Worm (Caenorhabditis elegans) whole organism, L2 larva: Measurements from ENCODE around the gene srj-22.

Source experiments
- C34F6.9 ChIP-seq: fragments of 150-350 bp; optimal IDR thresholded peaks from 2 replicates; lab custom pipeline; 2014; ENCODE audit warnings: missing biosample characterization, missing genetic modification characterization
- F13H6.1 ChIP-seq: sonication (generic microtip); optimal IDR thresholded peaks from 2 replicates; lab custom pipeline; 2016; ENCODE audit warnings: missing genetic modification characterization, missing compliant biosample characterization
- alr-1 ChIP-seq: fragments of 150-350 bp; optimal IDR thresholded peaks from 2 replicates; lab custom pipeline; 2014; ENCODE audit warnings: missing biosample characterization, missing genetic modification characterization
- aly-2 ChIP-seq: fragments of 150-350 bp; optimal IDR thresholded peaks from 2 replicates; lab custom pipeline; 2014; ENCODE audit warnings: missing biosample characterization, missing genetic modification characterization
- ama-1 ChIP-seq: fragments of 150-350 bp; optimal IDR thresholded peaks from 2 replicates; lab custom pipeline; 2018; ENCODE audit warnings: inconsistent platforms
- ceh-82 ChIP-seq: fragments of 150-350 bp; optimal IDR thresholded peaks from 2 replicates; lab custom pipeline; 2014; ENCODE audit warnings: missing biosample characterization, missing genetic modification characterization
- crh-2 ChIP-seq: sonication (generic microtip); optimal IDR thresholded peaks from 2 replicates; lab custom pipeline; 2017; ENCODE audit warnings: missing biosample characterization, missing genetic modification characterization
- dmd-4 ChIP-seq: sonication (generic microtip); optimal IDR thresholded peaks from 2 replicates; lab custom pipeline; 2017; ENCODE audit warnings: missing biosample characterization, missing genetic modification characterization
- egl-27 ChIP-seq: sonication (generic microtip); optimal IDR thresholded peaks from 3 replicates; lab custom pipeline; 2017; ENCODE audit warnings: missing biosample characterization, missing genetic modification reagents, missing genetic modification characterization
- elt-3 ChIP-seq: sonication (generic microtip); optimal IDR thresholded peaks from 2 replicates; lab custom pipeline; 2017; ENCODE audit warnings: missing biosample characterization, missing genetic modification characterization
- fos-1 ChIP-seq: fragments of 150-350 bp; optimal IDR thresholded peaks from 2 replicates; lab custom pipeline; 2014; ENCODE audit warnings: missing biosample characterization, missing genetic modification characterization
- gmeb-1 ChIP-seq: fragments of 150-350 bp; optimal IDR thresholded peaks from 2 replicates; lab custom pipeline; 2014; ENCODE audit warnings: missing biosample characterization, missing genetic modification characterization
- lin-11 ChIP-seq: fragments of 150-350 bp; sonication (generic microtip); optimal IDR thresholded peaks from 2 replicates; lab custom pipeline; 2014; ENCODE audit warnings: missing biosample characterization, missing genetic modification characterization, inconsistent platforms, mixed read lengths
- mab-5 ChIP-seq: fragments of 150-350 bp; optimal IDR thresholded peaks from 2 replicates; lab custom pipeline; 2014; ENCODE audit warnings: missing biosample characterization, missing genetic modification characterization
- mbf-1 ChIP-seq: sonication (generic microtip); optimal IDR thresholded peaks from 2 replicates; lab custom pipeline; 2017; ENCODE audit warnings: missing biosample characterization, missing genetic modification characterization
- mdl-1 ChIP-seq, 2 experiments: fragments of 150-350 bp in 1 of 2; sonication (generic microtip) in 1 of 2; optimal IDR thresholded peaks; 2 replicates each; lab custom pipeline; 2017; ENCODE audit warnings: missing biosample characterization in 2 of 2, missing genetic modification characterization in 2 of 2
- nhr-11 ChIP-seq: fragments of 150-350 bp; optimal IDR thresholded peaks from 2 replicates; lab custom pipeline; 2014; ENCODE audit warnings: missing biosample characterization, missing genetic modification characterization
- nhr-129 ChIP-seq: fragments of 150-350 bp; optimal IDR thresholded peaks from 2 replicates; lab custom pipeline; 2014; ENCODE audit warnings: missing biosample characterization, missing genetic modification characterization
- nhr-21 ChIP-seq: fragments of 150-350 bp; optimal IDR thresholded peaks from 2 replicates; lab custom pipeline; 2014; ENCODE audit warnings: missing biosample characterization, missing genetic modification characterization
- nhr-237 ChIP-seq: fragments of 150-350 bp; optimal IDR thresholded peaks from 2 replicates; lab custom pipeline; 2014; ENCODE audit warnings: missing biosample characterization, missing genetic modification characterization
- nhr-25 ChIP-seq: fragments of 150-350 bp; sonication (generic microtip); optimal IDR thresholded peaks from 3 replicates; lab custom pipeline; 2014; ENCODE audit warnings: missing biosample characterization, missing genetic modification characterization
- nhr-6 ChIP-seq: fragments of 150-350 bp; optimal IDR thresholded peaks from 2 replicates; lab custom pipeline; 2014; ENCODE audit warnings: missing biosample characterization, missing genetic modification characterization
- nhr-77 ChIP-seq: fragments of 150-350 bp; optimal IDR thresholded peaks from 2 replicates; lab custom pipeline; 2014; ENCODE audit warnings: missing biosample characterization, missing genetic modification characterization
- peb-1 ChIP-seq: fragments of 150-350 bp; optimal IDR thresholded peaks from 2 replicates; lab custom pipeline; 2014; ENCODE audit warnings: missing biosample characterization, missing genetic modification characterization
- sem-4 ChIP-seq: fragments of 150-350 bp; optimal IDR thresholded peaks from 2 replicates; lab custom pipeline; 2014; ENCODE audit warnings: missing biosample characterization, missing genetic modification reagents, missing genetic modification characterization
- skn-1 ChIP-seq: sonication (generic microtip); optimal IDR thresholded peaks from 2 replicates; lab custom pipeline; 2017; ENCODE audit warnings: missing biosample characterization, missing genetic modification characterization
- sma-3 ChIP-seq: sonication (generic microtip); optimal IDR thresholded peaks from 2 replicates; lab custom pipeline; 2016; ENCODE audit warnings: missing genetic modification reagents, missing genetic modification characterization, missing compliant biosample characterization
- sma-9 ChIP-seq, 2 experiments: fragments of 150-350 bp in 1 of 2; sonication (generic microtip) in 1 of 2; optimal IDR thresholded peaks; 2 replicates each; lab custom pipeline; 2014 to 2016; ENCODE audit warnings: missing genetic modification characterization in 2 of 2, mild to moderate bottlenecking in 1 of 2, missing biosample characterization in 1 of 2, missing compliant biosample characterization in 1 of 2, missing genetic modification reagents in 1 of 2, moderate library complexity in 1 of 2
- snpc-4 ChIP-seq: fragments of 150-350 bp; optimal IDR thresholded peaks from 2 replicates; lab custom pipeline; 2014; ENCODE audit warnings: missing biosample characterization, missing genetic modification characterization
- unc-55 ChIP-seq: fragments of 150-350 bp; sonication (generic microtip); optimal IDR thresholded peaks from 3 replicates; lab custom pipeline; 2014; ENCODE audit warnings: missing biosample characterization, missing genetic modification reagents, missing genetic modification characterization
- unc-62 ChIP-seq: fragments of 150-350 bp; optimal IDR thresholded peaks from 2 replicates; lab custom pipeline; 2014; ENCODE audit warnings: missing biosample characterization, missing genetic modification reagents, missing genetic modification characterization
- ztf-11 ChIP-seq: sonication (generic microtip); optimal IDR thresholded peaks from 2 replicates; lab custom pipeline; 2017; ENCODE audit warnings: missing biosample characterization, missing genetic modification characterization

Gene srj-22

ce11 chrV:10727651-10728050, 15.9 kb downstream of the srj-22 start (continued):
- TF ChIP-seq nhr-237 (tag; lab: Kevin White, UChicago), result no peak
- peak; percentile 27 for TF ChIP-seq C34F6.9 (tag; lab: Kevin White, UChicago)

ce11 chrV:10726691-10727090, 16.9 kb downstream of the srj-22 start:
- TF ChIP-seq alr-1 (tag; lab: Kevin White, UChicago) (no peak), crh-2 (peak; percentile 52), snpc-4 (tag; lab: Kevin White, UChicago) (no peak), egl-27 (peak; percentile 8), sma-3 (GFP tag; lab: Kevin White, UChicago) (peak; percentile 32), aly-2 (no peak), elt-3 (tag; lab: Kevin White, UChicago) (no peak), nhr-6 (tag; lab: Kevin White, UChicago) (no peak), fos-1 (tag; lab: Kevin White, UChicago) (peak; percentile 76), nhr-77 (tag; lab: Kevin White, UChicago) (no peak), sma-9 (GFP tag; optimal IDR thresholded peaks at IDR 0.05; lab: Kevin White, UChicago) (peak; percentile 73), sma-9 (tag; optimal IDR thresholded peaks at IDR 0.05; lab: Kevin White, UChicago) (no peak), mdl-1 (tag; optimal IDR thresholded peaks at IDR 0.05; lab: Kevin White, UChicago) (peak in 1 of 2 experiments; percentile 27), nhr-11 (tag; lab: Kevin White, UChicago) (no peak), nhr-129 (tag; lab: Kevin White, UChicago) (peak; percentile 28), peb-1 (no peak), lin-11 (tag; lab: Kevin White, UChicago) (no peak), gmeb-1 (peak; percentile 33), F13H6.1 (peak; percentile 67), nhr-21 (tag; lab: Kevin White, UChicago) (no peak)

- TF ChIP-seq dmd-4 (tag; lab: Kevin White, UChicago), result no peak
- TF ChIP-seq nhr-25 (tag; lab: Kevin White, UChicago), result peak; percentile 15
These were observed 18.1 kb downstream of the srj-22 start for ce11 chrV:10725424-10725951.

DNA sequence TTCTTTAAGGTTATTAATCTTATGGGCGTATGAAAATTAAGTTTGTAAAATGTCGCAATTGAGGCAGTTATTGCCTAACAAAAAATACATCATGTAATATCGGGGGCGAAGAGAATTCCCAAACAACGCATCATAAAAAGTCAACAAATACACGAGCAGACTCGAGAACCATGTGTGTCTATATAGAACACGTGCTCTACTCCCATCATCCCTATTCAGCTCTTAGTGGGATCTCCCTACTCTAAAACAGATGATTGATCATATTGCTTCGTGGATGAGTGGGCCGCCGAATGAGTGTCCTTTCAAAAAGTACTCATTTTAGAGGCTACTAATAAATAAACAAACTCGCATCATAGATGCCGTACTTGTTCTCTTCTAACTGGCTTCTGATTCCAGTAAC, 19.1 kb downstream of the srj-22 start:
- TF ChIP-seq nhr-77 (tag; lab: Kevin White, UChicago) (no peak), ama-1 (lab: Kevin White, UChicago) (no peak), sma-3 (GFP tag; lab: Kevin White, UChicago) (no peak), nhr-129 (tag; lab: Kevin White, UChicago) (peak; percentile 6), gmeb-1 (no peak), lin-11 (tag; lab: Kevin White, UChicago) (no peak), nhr-21 (tag; lab: Kevin White, UChicago) (no peak), unc-62 (GFP tag; lab: Kevin White, UChicago) (no peak), aly-2 (no peak), sem-4 (no peak), fos-1 (tag; lab: Kevin White, UChicago) (no peak), ceh-82 (tag; lab: Kevin White, UChicago) (no peak), nhr-11 (tag; lab: Kevin White, UChicago) (no peak), sma-9 (GFP tag; optimal IDR thresholded peaks at IDR 0.05; lab: Kevin White, UChicago) (peak; percentile 46), sma-9 (tag; optimal IDR thresholded peaks at IDR 0.05; lab: Kevin White, UChicago) (no peak)

- no peak for TF ChIP-seq sma-3 (GFP tag; lab: Kevin White, UChicago)
- no peak for TF ChIP-seq mbf-1 (tag; lab: Kevin White, UChicago)
- TF ChIP-seq gmeb-1, result no peak
- TF ChIP-seq fos-1 (tag; lab: Kevin White, UChicago), result no peak
- TF ChIP-seq unc-55 (GFP tag; lab: Kevin White, UChicago), result no peak
- TF ChIP-seq nhr-129 (tag; lab: Kevin White, UChicago), result no peak
- no peak for TF ChIP-seq aly-2
- no peak for TF ChIP-seq sma-9 (GFP tag; optimal IDR thresholded peaks at IDR 0.05; lab: Kevin White, UChicago)
- TF ChIP-seq sma-9 (tag; optimal IDR thresholded peaks at IDR 0.05; lab: Kevin White, UChicago), result no peak
- no peak for TF ChIP-seq ceh-82 (tag; lab: Kevin White, UChicago)
- TF ChIP-seq mab-5, result no peak
- TF ChIP-seq snpc-4 (tag; lab: Kevin White, UChicago), result no peak
- TF ChIP-seq ztf-11 (tag; lab: Kevin White, UChicago), result no peak
- no peak for TF ChIP-seq skn-1 (tag; lab: Kevin White, UChicago)
These were observed 20.0 kb downstream of the srj-22 start for ce11 chrV:10723583-10723982.
